Fruit fly (Drosophila melanogaster) whole organism, embryonic: Measurements from ENCODE around the gene Ciz1.

Experiments
- CG1024 ChIP-seq: fragments of 200-800 bp; sonication (Bioruptor generic); IDR thresholded peaks from 2 replicates; pipeline ENCODE4 v1.3.6; 2022; ENCODE audit warnings: missing biosample characterization, missing genetic modification characterization
- CG10959 ChIP-seq: fragments of 200-800 bp; sonication (Bioruptor generic); IDR thresholded peaks from 2 replicates; pipeline ENCODE4 v1.3.6; 2022; ENCODE audit warnings: missing biosample characterization, missing genetic modification characterization
- CG12236 ChIP-seq: fragments of 200-800 bp; sonication (Bioruptor generic); optimal IDR thresholded peaks from 2 replicates; lab custom pipeline; 2016; ENCODE audit warnings: missing biosample characterization, missing genetic modification characterization
- CG14860 ChIP-seq: fragments of 200-800 bp; sonication (Bioruptor generic); IDR thresholded peaks from 3 replicates; pipeline ENCODE4 v1.3.6; 2022; ENCODE audit warnings: missing biosample characterization, missing genetic modification characterization; ENCODE audit not compliant: partially characterized antibody
- CG15696 ChIP-seq: fragments of 200-800 bp; sonication (Bioruptor generic); optimal IDR thresholded peaks from 2 replicates; lab custom pipeline; 2019; ENCODE audit warnings: missing biosample characterization, mild to moderate bottlenecking, missing genetic modification characterization, moderate library complexity
- CG1603 ChIP-seq: fragments of 200-800 bp; sonication (Bioruptor generic); optimal IDR thresholded peaks from 2 replicates; lab custom pipeline; 2019; ENCODE audit warnings: missing biosample characterization, mild to moderate bottlenecking, missing genetic modification characterization, moderate library complexity
- CG2129 ChIP-seq: fragments of 200-800 bp; sonication (Bioruptor generic); IDR thresholded peaks from 2 replicates; pipeline ENCODE4 v1.3.6; 2022; ENCODE audit warnings: missing biosample characterization, missing genetic modification characterization; ENCODE audit not compliant: partially characterized antibody
- CG2202 ChIP-seq: fragments of 200-800 bp; sonication (Bioruptor generic); optimal IDR thresholded peaks from 2 replicates; lab custom pipeline; 2018; ENCODE audit warnings: missing biosample characterization, mild to moderate bottlenecking, missing genetic modification characterization
- CG2712 ChIP-seq: fragments of 200-800 bp; optimal IDR thresholded peaks from 3 replicates; lab custom pipeline; 2019; ENCODE audit warnings: missing biosample characterization, mild to moderate bottlenecking, missing genetic modification characterization, moderate library complexity
- CG31388 ChIP-seq: fragments of 200-800 bp; sonication (Bioruptor generic); optimal IDR thresholded peaks from 2 replicates; lab custom pipeline; 2016; ENCODE audit warnings: missing biosample characterization, missing genetic modification characterization
- CG3163 ChIP-seq: fragments of 200-800 bp; sonication (Bioruptor generic); optimal IDR thresholded peaks from 3 replicates; lab custom pipeline; 2016; ENCODE audit warnings: missing biosample characterization, missing genetic modification characterization
- CG32532 ChIP-seq: fragments of 200-800 bp; sonication (Bioruptor generic); IDR thresholded peaks from 2 replicates; pipeline ENCODE4 v1.3.6; 2022; ENCODE audit warnings: missing biosample characterization, missing genetic modification characterization
- CG32767 ChIP-seq: fragments of 200-800 bp; sonication (Bioruptor generic); IDR thresholded peaks from 2 replicates; pipeline ENCODE4 v1.3.6; 2022; ENCODE audit warnings: missing biosample characterization, missing genetic modification characterization
- CG32772 ChIP-seq: fragments of 200-800 bp; sonication (Bioruptor generic); IDR thresholded peaks from 2 replicates; pipeline ENCODE4 v1.3.6; 2022; ENCODE audit warnings: missing biosample characterization, missing genetic modification characterization
- CG3407 ChIP-seq: fragments of 200-800 bp; sonication (Bioruptor generic); optimal IDR thresholded peaks from 2 replicates; lab custom pipeline; 2018; ENCODE audit warnings: missing biosample characterization, mild to moderate bottlenecking, missing genetic modification characterization
- CG34422 ChIP-seq: fragments of 200-800 bp; sonication (Bioruptor generic); IDR thresholded peaks from 3 replicates; pipeline ENCODE4 v1.3.6; 2022; ENCODE audit warnings: missing biosample characterization, missing genetic modification characterization
- CG3838 ChIP-seq: fragments of 200-800 bp; sonication (Bioruptor generic); optimal IDR thresholded peaks from 3 replicates; lab custom pipeline; 2016; ENCODE audit warnings: missing biosample characterization, missing genetic modification characterization
- CG3995 ChIP-seq: fragments of 200-800 bp; sonication (Bioruptor generic); optimal IDR thresholded peaks from 3 replicates; lab custom pipeline; 2016; ENCODE audit warnings: missing biosample characterization, missing genetic modification characterization
- CG4282 ChIP-seq: fragments of 200-800 bp; sonication (Bioruptor generic); optimal IDR thresholded peaks from 2 replicates; lab custom pipeline; 2016; ENCODE audit warnings: missing biosample characterization, missing genetic modification characterization
- CG43689 ChIP-seq: fragments of 200-800 bp; sonication (Bioruptor generic); IDR thresholded peaks from 2 replicates; pipeline ENCODE4 v1.3.6; 2022; ENCODE audit warnings: missing biosample characterization, missing genetic modification characterization
- CG6791 ChIP-seq: fragments of 200-800 bp; sonication (Bioruptor generic); IDR thresholded peaks from 3 replicates; pipeline ENCODE4 v1.3.6; 2022; ENCODE audit warnings: missing biosample characterization, missing genetic modification characterization; ENCODE audit not compliant: partially characterized antibody
- CG7987 ChIP-seq: fragments of 200-800 bp; sonication (Bioruptor generic); optimal IDR thresholded peaks from 2 replicates; lab custom pipeline; 2018; ENCODE audit warnings: missing biosample characterization, mild to moderate bottlenecking, missing genetic modification characterization, moderate library complexity
- CG8944 ChIP-seq: fragments of 200-800 bp; sonication (Bioruptor generic); optimal IDR thresholded peaks from 3 replicates; lab custom pipeline; 2016; ENCODE audit warnings: missing biosample characterization, missing genetic modification characterization
- CkIIα-i1 ChIP-seq: fragments of 200-800 bp; sonication (Bioruptor generic); IDR thresholded peaks from 2 replicates; pipeline ENCODE4 v1.3.6; 2022; ENCODE audit warnings: missing biosample characterization, missing genetic modification characterization
- Doc2 ChIP-seq: fragments of 200-800 bp; sonication (Bioruptor generic); IDR thresholded peaks from 2 replicates; pipeline ENCODE4 v1.3.6; 2022; ENCODE audit warnings: missing biosample characterization, missing genetic modification characterization
- Elba2 ChIP-seq: fragments of 200-800 bp; sonication (Bioruptor generic); optimal IDR thresholded peaks from 3 replicates; lab custom pipeline; 2016; ENCODE audit warnings: missing biosample characterization, missing genetic modification characterization
- Ets97D ChIP-seq: fragments of 200-800 bp; sonication (Bioruptor generic); optimal IDR thresholded peaks from 3 replicates; lab custom pipeline; 2016; ENCODE audit warnings: missing biosample characterization, missing genetic modification characterization
- Fer2 ChIP-seq: fragments of 200-800 bp; sonication (Bioruptor generic); optimal IDR thresholded peaks from 2 replicates; lab custom pipeline; 2018; ENCODE audit warnings: missing biosample characterization, mild to moderate bottlenecking, missing genetic modification characterization, moderate library complexity
- HmgD ChIP-seq: fragments of 200-800 bp; sonication (Bioruptor generic); optimal IDR thresholded peaks from 3 replicates; lab custom pipeline; 2016; ENCODE audit warnings: missing biosample characterization, missing genetic modification characterization
- Hmx ChIP-seq: fragments of 200-800 bp; sonication (Bioruptor generic); optimal IDR thresholded peaks from 2 replicates; lab custom pipeline; 2016; ENCODE audit warnings: missing biosample characterization, missing genetic modification characterization
- MTF-1 ChIP-seq: fragments of 200-800 bp; sonication (Bioruptor generic); optimal IDR thresholded peaks from 2 replicates; lab custom pipeline; 2018; ENCODE audit warnings: missing biosample characterization, mild to moderate bottlenecking, missing genetic modification characterization, borderline replicate concordance
- Mrtf ChIP-seq: fragments of 200-800 bp; sonication (Bioruptor generic); IDR thresholded peaks from 3 replicates; pipeline ENCODE4 v1.3.6; 2022; ENCODE audit warnings: missing biosample characterization, missing genetic modification characterization
- Six4 ChIP-seq: fragments of 200-800 bp; sonication (Bioruptor generic); optimal IDR thresholded peaks from 2 replicates; lab custom pipeline; 2016; ENCODE audit warnings: missing biosample characterization, missing genetic modification characterization
- Sry-β ChIP-seq: fragments of 200-800 bp; sonication (Bioruptor generic); optimal IDR thresholded peaks from 2 replicates; lab custom pipeline; 2018; ENCODE audit warnings: missing biosample characterization, mild to moderate bottlenecking, missing genetic modification characterization, moderate library complexity
- Ssrp ChIP-seq: fragments of 200-800 bp; sonication (Bioruptor generic); optimal IDR thresholded peaks from 2 replicates; lab custom pipeline; 2018; ENCODE audit warnings: missing biosample characterization, mild to moderate bottlenecking, missing genetic modification characterization, moderate library complexity
- amos ChIP-seq: fragments of 200-800 bp; sonication (Bioruptor generic); IDR thresholded peaks from 2 replicates; pipeline ENCODE4 v1.3.6; 2022; ENCODE audit warnings: missing biosample characterization, missing genetic modification characterization; ENCODE audit not compliant: partially characterized antibody
- caup ChIP-seq: fragments of 200-800 bp; sonication (Bioruptor generic); optimal IDR thresholded peaks from 3 replicates; lab custom pipeline; 2017; ENCODE audit warnings: missing biosample characterization, mild to moderate bottlenecking, missing genetic modification characterization, moderate library complexity; ENCODE audit not compliant: severe bottlenecking
- chinmo ChIP-seq: fragments of 200-800 bp; sonication (Bioruptor generic); IDR thresholded peaks from 4 replicates; pipeline ENCODE4 v1.3.6; 2022; ENCODE audit warnings: missing biosample characterization, missing genetic modification characterization; ENCODE audit not compliant: partially characterized antibody
- chn ChIP-seq: fragments of 200-800 bp; sonication (Bioruptor generic); optimal IDR thresholded peaks from 2 replicates; lab custom pipeline; 2016; ENCODE audit warnings: missing biosample characterization, missing genetic modification characterization
- crol ChIP-seq: fragments of 200-800 bp; sonication (Bioruptor generic); IDR thresholded peaks from 2 replicates; pipeline ENCODE4 v1.3.6; 2022; ENCODE audit warnings: missing biosample characterization, missing genetic modification characterization
- crp ChIP-seq, 2 experiments: fragments of 200-800 bp; sonication (Bioruptor generic); optimal IDR thresholded peaks; 2 replicates in 1 of 2; 3 replicates in 1 of 2; lab custom pipeline; 2017; ENCODE audit warnings: missing biosample characterization in 2 of 2, missing genetic modification characterization in 2 of 2, mild to moderate bottlenecking in 1 of 2, moderate library complexity in 1 of 2
- eve ChIP-seq, 2 experiments: fragments of >200 bp; optimal IDR thresholded peaks; 2 replicates each; lab custom pipeline; 2017; ENCODE audit warnings: missing biosample characterization in 2 of 2, missing genetic modification characterization in 2 of 2
- lab ChIP-seq: fragments of 200-800 bp; sonication (Bioruptor generic); optimal IDR thresholded peaks from 3 replicates; lab custom pipeline; 2017; ENCODE audit warnings: missing biosample characterization, missing genetic modification characterization, mild to moderate bottlenecking, moderate library complexity, missing genetic modification reagents
- lbe ChIP-seq: fragments of 200-800 bp; sonication (Bioruptor generic); optimal IDR thresholded peaks from 2 replicates; lab custom pipeline; 2016; ENCODE audit warnings: missing biosample characterization, mild to moderate bottlenecking, missing genetic modification characterization
- prd ChIP-seq, 3 experiments: fragments of >200 bp in 2 of 3; fragments of 200-800 bp in 1 of 3; sonication (Bioruptor generic) in 1 of 3; optimal IDR thresholded peaks in 2 of 3; IDR thresholded peaks in 1 of 3; 2 replicates in 2 of 3; 3 replicates in 1 of 3; pipeline versions ENCODE4 v1.3.6 to Lab custom; 2017 to 2022; ENCODE audit warnings: missing biosample characterization in 1 of 3, missing genetic modification characterization in 1 of 3
- pros ChIP-seq: fragments of 200-800 bp; sonication (Bioruptor generic); optimal IDR thresholded peaks from 3 replicates; lab custom pipeline; 2019; ENCODE audit warnings: missing biosample characterization, mild to moderate bottlenecking, missing genetic modification characterization, moderate library complexity
- vfl ChIP-seq: fragments of 200-800 bp; sonication (Bioruptor generic); optimal IDR thresholded peaks from 2 replicates; lab custom pipeline; 2016; ENCODE audit warnings: missing biosample characterization, missing genetic modification characterization
- vvl ChIP-seq: fragments of 200-800 bp; sonication (Bioruptor generic); IDR thresholded peaks from 2 replicates; pipeline ENCODE4 v1.3.6; 2022; ENCODE audit warnings: missing biosample characterization, missing genetic modification characterization
- zen2 ChIP-seq: fragments of 200-800 bp; sonication (Bioruptor generic); IDR thresholded peaks from 3 replicates; pipeline ENCODE4 v1.3.6; 2022; ENCODE audit warnings: missing biosample characterization, missing genetic modification characterization; ENCODE audit not compliant: partially characterized antibody

Ciz1 gene

dm6 chr3L:9836524-9837047 lies 27.9 kb upstream of the Ciz1 start, which contains the start of gene I-2 (continued):
- TF ChIP-seq lbe (GFP tag; lab: Kevin White, UChicago), result no peak
- peak; percentile 45 for TF ChIP-seq HmgD (GFP tag; lab: Kevin White, UChicago)
- TF ChIP-seq MTF-1 (GFP tag; lab: Kevin White, UChicago), result no peak
- peak; percentile 67; the same call in 1 of the 3 replicates for TF ChIP-seq zen2 (GFP tag; lab: Robert Waterston, UW)
- no peak for TF ChIP-seq Six4
- peak in 1 of 2 experiments; percentile 41 for TF ChIP-seq crp (GFP tag; optimal IDR thresholded peaks at IDR 0.05; lab: Kevin White, UChicago)
- TF ChIP-seq CG10959 (GFP tag; lab: Robert Waterston, UW), result no peak
- no peak for TF ChIP-seq eve (GFP tag; optimal IDR thresholded peaks at IDR 0.05; lab: Kevin White, UChicago)
- no peak for TF ChIP-seq CG32767 (GFP tag; lab: Robert Waterston, UW)
- peak; percentile 29; the same call in 1 of the 2 replicates for TF ChIP-seq vvl (GFP tag; lab: Robert Waterston, UW)
- TF ChIP-seq Ssrp (tag; lab: Kevin White, UChicago), result no peak
- no peak for TF ChIP-seq lab (GFP tag; lab: Kevin White, UChicago)
- TF ChIP-seq Mrtf (GFP tag; lab: Robert Waterston, UW), result no peak
- TF ChIP-seq chn (GFP tag; lab: Kevin White, UChicago), result peak; percentile 22
- no peak for TF ChIP-seq caup (GFP tag; lab: Kevin White, UChicago)
- no peak for TF ChIP-seq CG8944 (GFP tag; lab: Kevin White, UChicago)
- no peak for TF ChIP-seq CkIIα-i1 (GFP tag; lab: Robert Waterston, UW)
- TF ChIP-seq CG3407 (GFP tag; lab: Kevin White, UChicago), result no peak
- peak; percentile 61; the same call in 1 of the 4 replicates for TF ChIP-seq chinmo (GFP tag; lab: Robert Waterston, UW)
- peak; percentile 60 for TF ChIP-seq CG2129 (GFP tag; lab: Robert Waterston, UW)
- TF ChIP-seq CG31388, result no peak
- TF ChIP-seq Ets97D, result peak; percentile 16
- TF ChIP-seq CG1603 (tag; lab: Kevin White, UChicago), result no peak
- TF ChIP-seq CG32772 (GFP tag; lab: Robert Waterston, UW), result no peak
- no peak for TF ChIP-seq CG2202
- no peak for TF ChIP-seq Fer2
- no peak for TF ChIP-seq CG15696
- TF ChIP-seq CG43689 (GFP tag; lab: Robert Waterston, UW), result no peak
- TF ChIP-seq CG3995 (GFP tag; lab: Kevin White, UChicago), result peak; percentile 64
- no peak for TF ChIP-seq CG1024
- TF ChIP-seq Doc2 (GFP tag; lab: Robert Waterston, UW), result no peak
- TF ChIP-seq prd (optimal IDR thresholded peaks at IDR 0.05; lab: Kevin White, UChicago), result no peak
- TF ChIP-seq prd (GFP tag; IDR thresholded peaks at IDR 0.05; lab: Robert Waterston, UW), result no peak
- peak; percentile 37 for TF ChIP-seq CG2712 (tag; lab: Kevin White, UChicago)
- TF ChIP-seq Sry-β, result peak; percentile 1
- no peak for TF ChIP-seq pros (GFP tag; lab: Kevin White, UChicago)
- TF ChIP-seq CG7987 (GFP tag; lab: Kevin White, UChicago), result no peak
- no peak for TF ChIP-seq CG12236 (GFP tag; lab: Kevin White, UChicago)
- TF ChIP-seq Hmx (GFP tag; lab: Kevin White, UChicago), result no peak
- no peak for TF ChIP-seq crol (GFP tag; lab: Robert Waterston, UW)
- TF ChIP-seq CG4282, result peak; percentile 16
- TF ChIP-seq Elba2 (GFP tag; lab: Kevin White, UChicago), result no peak
- TF ChIP-seq amos, result peak; percentile 85
- no peak for TF ChIP-seq CG3838 (GFP tag; lab: Kevin White, UChicago)
- no peak for TF ChIP-seq vfl (GFP tag; lab: Kevin White, UChicago)
- TF ChIP-seq CG3163, result no peak
- TF ChIP-seq CG14860, result peak; percentile 72
- no peak for TF ChIP-seq CG32532 (GFP tag; lab: Robert Waterston, UW)
- TF ChIP-seq CG34422 (GFP tag; lab: Robert Waterston, UW), result peak; percentile 40; the same call in 1 of the 3 replicates
- peak; percentile 88 for TF ChIP-seq CG6791
